Worm (Caenorhabditis elegans): Measurements from ENCODE around the gene ugt-43.

- TF ChIP-seq nhr-76 (tag; optimal IDR thresholded peaks at IDR 0.05) (no peak), nhr-237 (tag; optimal IDR thresholded peaks at IDR 0.05) (no peak), pha-4 (tag; optimal IDR thresholded peaks at IDR 0.05) (no peak), M03D4.4 (tag; optimal IDR thresholded peaks at IDR 0.05) (no peak), ztf-11 (tag; optimal IDR thresholded peaks at IDR 0.05) (no peak), unc-62 (GFP tag; optimal IDR thresholded peaks at IDR 0.05) (no peak), unc-39 (tag; optimal IDR thresholded peaks at IDR 0.05) (no peak), snpc-4 (tag; optimal IDR thresholded peaks at IDR 0.05) (no peak), bed-3 (GFP tag; optimal IDR thresholded peaks at IDR 0.05) (no peak), flh-1 (GFP tag; optimal IDR thresholded peaks at IDR 0.05) (no peak), zip-8 (tag; optimal IDR thresholded peaks at IDR 0.05) (no peak), lin-32 (GFP tag; optimal IDR thresholded peaks at IDR 0.05) (no peak)
Observed at ce11 chrIV:10502345-10502744, 38.0 kb downstream of the ugt-43 start.

Measured in whole organism, mixed stage, embryonic.